Worm (Caenorhabditis elegans) whole organism, midembryonic: ENCODE data around the gene K08C7.4.

Source experiments
- T22C8.4 ChIP-seq: fragments of 200-800 bp; sonication (Bioruptor generic); IDR thresholded peaks from 2 replicates; pipeline ENCODE4 v1.3.6; 2022; ENCODE audit warnings: missing genetic modification characterization, missing compliant biosample characterization
- cog-1 ChIP-seq: sonication (generic microtip); optimal IDR thresholded peaks from 2 replicates; lab custom pipeline; 2016; ENCODE audit warnings: missing genetic modification characterization, missing compliant biosample characterization
- flt-1 ChIP-seq: fragments of 200-800 bp; sonication (Bioruptor generic); IDR thresholded peaks from 2 replicates; pipeline ENCODE4 v1.3.6; 2022; ENCODE audit warnings: missing genetic modification characterization, missing compliant biosample characterization
- klf-2 ChIP-seq: fragments of 200-800 bp; sonication (Bioruptor generic); conservative IDR thresholded peaks from 2 replicates; pipeline ENCODE4 v1.3.6; 2022; ENCODE audit warnings: missing genetic modification reagents, missing genetic modification characterization, missing compliant biosample characterization
- med-1 ChIP-seq: sonication (generic microtip); optimal IDR thresholded peaks from 2 replicates; lab custom pipeline; 2017; ENCODE audit warnings: missing genetic modification characterization, mild to moderate bottlenecking, missing compliant biosample characterization, antibody characterized with exemption, missing genetic modification reagents; ENCODE audit not compliant: insufficient read depth
- ref-1 ChIP-seq: fragments of 200-800 bp; sonication (Bioruptor generic); conservative IDR thresholded peaks from 2 replicates; pipeline ENCODE4 v1.3.6; 2022; ENCODE audit warnings: missing genetic modification reagents, missing genetic modification characterization, missing compliant biosample characterization
- tab-1 ChIP-seq: fragments of 200-800 bp; sonication (Bioruptor generic); IDR thresholded peaks from 2 replicates; pipeline ENCODE4 v1.3.6; 2022; ENCODE audit warnings: missing genetic modification characterization, missing compliant biosample characterization
- ztf-23 ChIP-seq: fragments of 200-800 bp; sonication (Bioruptor generic); IDR thresholded peaks from 2 replicates; pipeline ENCODE4 v1.3.6; 2022; ENCODE audit warnings: missing genetic modification reagents, missing genetic modification characterization, missing compliant biosample characterization
- ztf-29 ChIP-seq: fragments of 200-800 bp; sonication (Bioruptor generic); IDR thresholded peaks from 2 replicates; pipeline ENCODE4 v1.3.6; 2022; ENCODE audit warnings: missing genetic modification reagents, missing genetic modification characterization, missing compliant biosample characterization

Gene K08C7.4

ce11 chrIV:10680379-10680778 is at the start of gene K08C7.4:
K08C7.4 (minus strand) TSS chrIV:10680479.
- TF ChIP-seq ref-1 (GFP tag; lab: Robert Waterston, UW) (no peak), klf-2 (GFP tag; lab: Robert Waterston, UW) (no peak), flt-1 (GFP tag; lab: Robert Waterston, UW) (no peak), ztf-23 (GFP tag; lab: Robert Waterston, UW) (no peak), T22C8.4 (no peak), med-1 (GFP tag; lab: Kevin White, UChicago) (no peak), tab-1 (GFP tag; lab: Robert Waterston, UW) (no peak), ztf-29 (GFP tag; lab: Robert Waterston, UW) (no peak), cog-1 (tag; lab: Kevin White, UChicago) (no peak)

DNA sequence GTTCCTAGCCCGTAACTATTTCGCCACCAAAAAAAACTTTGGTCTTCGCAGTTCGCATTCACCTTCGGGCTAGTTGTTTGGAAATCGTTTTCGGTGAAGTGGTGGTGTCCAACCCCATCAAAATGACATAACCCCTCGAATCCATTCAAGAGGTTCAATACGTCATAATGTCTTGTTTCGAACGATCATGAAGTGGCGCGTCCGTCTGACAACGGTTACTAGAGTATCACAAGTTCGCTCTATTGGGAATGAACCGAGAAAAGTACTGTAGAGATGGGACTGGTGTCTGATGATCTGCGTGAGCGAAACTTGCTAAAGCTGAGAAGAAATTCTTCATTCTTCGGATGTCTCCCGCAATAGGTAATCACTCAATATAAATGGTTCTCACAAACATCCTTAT is 47.5 kb upstream of the K08C7.4 start, which contains the start of gene ZC168.2:
ZC168.2 (plus strand) TSS at position 301 of the 400 bp plus-strand sequence.
- TF ChIP-seq ztf-29 (GFP tag; lab: Robert Waterston, UW) = no peak
- no peak for TF ChIP-seq ref-1 (GFP tag; lab: Robert Waterston, UW)
- TF ChIP-seq tab-1 (GFP tag; lab: Robert Waterston, UW) = no peak
- no peak for TF ChIP-seq cog-1 (tag; lab: Kevin White, UChicago)
- TF ChIP-seq flt-1 (GFP tag; lab: Robert Waterston, UW) = no peak
- no peak for TF ChIP-seq med-1 (GFP tag; lab: Kevin White, UChicago)
- TF ChIP-seq klf-2 (GFP tag; lab: Robert Waterston, UW) = no peak
- no peak for TF ChIP-seq ztf-23 (GFP tag; lab: Robert Waterston, UW)
- TF ChIP-seq T22C8.4 = no peak

DNA sequence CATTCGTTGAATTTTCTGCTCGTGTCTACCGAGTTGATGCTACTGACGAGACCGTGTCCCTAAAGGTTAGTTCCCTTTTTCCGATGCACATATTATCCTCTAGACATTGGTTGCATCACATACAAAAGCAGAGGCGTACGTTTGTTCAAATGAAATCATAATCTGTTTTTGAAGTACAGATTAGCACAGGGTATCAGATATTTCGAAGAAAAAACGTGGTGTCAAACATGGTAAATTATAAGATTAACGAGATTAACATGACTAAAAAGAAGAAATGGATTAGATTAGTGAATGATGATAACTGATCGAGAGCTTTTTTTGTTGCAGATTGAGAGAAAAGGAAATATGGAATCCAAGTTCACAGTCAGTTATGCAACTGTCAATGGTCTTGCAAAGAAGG is 38.6 kb upstream of the K08C7.4 start:
- TF ChIP-seq tab-1 (GFP tag; lab: Robert Waterston, UW) (no peak), ztf-29 (GFP tag; lab: Robert Waterston, UW) (no peak), med-1 (GFP tag; lab: Kevin White, UChicago) (no peak), cog-1 (tag; lab: Kevin White, UChicago) (no peak), ref-1 (GFP tag; lab: Robert Waterston, UW) (no peak), flt-1 (GFP tag; lab: Robert Waterston, UW) (no peak), ztf-23 (GFP tag; lab: Robert Waterston, UW) (no peak), T22C8.4 (no peak), klf-2 (GFP tag; lab: Robert Waterston, UW) (no peak)

- TF ChIP-seq ztf-23 (GFP tag; lab: Robert Waterston, UW) (no peak), T22C8.4 (no peak), tab-1 (GFP tag; lab: Robert Waterston, UW) (no peak), med-1 (GFP tag; lab: Kevin White, UChicago) (no peak), klf-2 (GFP tag; lab: Robert Waterston, UW) (no peak), cog-1 (tag; lab: Kevin White, UChicago) (no peak), ztf-29 (GFP tag; lab: Robert Waterston, UW) (no peak)
Observed at ce11 chrIV:10718075-10718474, 37.8 kb upstream of the K08C7.4 start.

DNA sequence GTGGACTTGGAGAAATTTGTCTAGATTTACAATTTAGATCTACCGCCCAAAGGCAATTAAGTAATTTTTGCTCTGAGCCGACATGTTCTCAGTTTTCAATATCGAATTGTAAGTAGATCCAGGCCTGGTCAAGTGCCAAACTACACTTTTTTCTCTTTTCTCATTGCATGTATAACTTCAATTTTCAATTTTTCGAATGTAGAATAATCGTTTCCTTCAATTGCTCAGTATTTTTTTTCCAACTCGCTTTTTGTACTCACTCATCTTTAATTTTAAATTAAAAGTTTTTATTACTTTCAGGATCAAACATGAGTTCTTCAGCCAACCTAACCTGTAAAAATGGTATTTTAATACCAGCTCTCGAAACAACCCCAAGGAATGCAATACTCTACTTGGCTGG is 36.1 kb upstream of the K08C7.4 start, which contains the start of gene ncx-3:
ncx-3 (plus strand) TSS at position 301 of the 400 bp plus-strand sequence.
- TF ChIP-seq tab-1 (GFP tag; lab: Robert Waterston, UW) (no peak), T22C8.4 (no peak), cog-1 (tag; lab: Kevin White, UChicago) (no peak), ref-1 (GFP tag; lab: Robert Waterston, UW) (no peak), klf-2 (GFP tag; lab: Robert Waterston, UW) (no peak), ztf-23 (GFP tag; lab: Robert Waterston, UW) (no peak), med-1 (GFP tag; lab: Kevin White, UChicago) (no peak), flt-1 (GFP tag; lab: Robert Waterston, UW) (no peak), ztf-29 (GFP tag; lab: Robert Waterston, UW) (no peak)

- TF ChIP-seq med-1 (GFP tag; lab: Kevin White, UChicago) (no peak), cog-1 (tag; lab: Kevin White, UChicago) (no peak)
Observed at ce11 chrIV:10714594-10714993, 34.3 kb upstream of the K08C7.4 start.

DNA sequence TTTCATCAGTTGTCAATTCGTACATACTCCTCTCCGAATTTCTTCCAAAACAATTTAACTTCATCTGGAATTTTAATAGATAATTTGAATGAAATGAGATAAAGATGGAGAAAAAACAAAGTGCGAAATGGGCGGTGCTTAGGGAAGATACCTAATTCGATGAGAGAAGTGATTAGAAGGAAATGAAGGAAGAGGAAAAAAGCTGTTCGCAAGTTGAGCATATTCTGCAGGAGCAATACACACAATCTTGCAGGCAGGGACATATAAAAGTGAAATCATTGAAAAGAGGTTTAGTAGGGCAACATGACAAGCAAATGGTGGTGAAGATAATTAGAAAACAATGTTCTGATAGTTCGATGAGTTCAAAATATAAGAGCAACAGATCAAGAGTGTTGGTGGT is 31.4 kb upstream of the K08C7.4 start, which contains the start of gene glb-21:
glb-21 (minus strand) TSS at position 66 of the 400 bp plus-strand sequence.
- TF ChIP-seq ztf-23 (GFP tag; lab: Robert Waterston, UW) (no peak), ztf-29 (GFP tag; lab: Robert Waterston, UW) (no peak), T22C8.4 (no peak), ref-1 (GFP tag; lab: Robert Waterston, UW) (no peak), tab-1 (GFP tag; lab: Robert Waterston, UW) (no peak), cog-1 (tag; lab: Kevin White, UChicago) (no peak), med-1 (GFP tag; lab: Kevin White, UChicago) (no peak), klf-2 (GFP tag; lab: Robert Waterston, UW) (no peak)

- TF ChIP-seq ztf-23 (GFP tag; lab: Robert Waterston, UW) = no peak
- TF ChIP-seq cog-1 (tag; lab: Kevin White, UChicago) = no peak
- TF ChIP-seq flt-1 (GFP tag; lab: Robert Waterston, UW) = no peak
- TF ChIP-seq T22C8.4 = no peak
Observed at ce11 chrIV:10706090-10706489, 25.8 kb upstream of the K08C7.4 start, which contains the start of gene R102.6. R102.6 (minus strand) TSS chrIV:10706190.

ce11 chrIV:10705176-10705575 is 24.9 kb upstream of the K08C7.4 start, which contains the start of gene R102.10:
R102.10 (plus strand) TSS chrIV:10705476.
- no peak for TF ChIP-seq cog-1 (tag; lab: Kevin White, UChicago)
- no peak for TF ChIP-seq ref-1 (GFP tag; lab: Robert Waterston, UW)
- TF ChIP-seq med-1 (GFP tag; lab: Kevin White, UChicago) = no peak
- TF ChIP-seq flt-1 (GFP tag; lab: Robert Waterston, UW) = no peak
- TF ChIP-seq klf-2 (GFP tag; lab: Robert Waterston, UW) = no peak
- TF ChIP-seq ztf-23 (GFP tag; lab: Robert Waterston, UW) = no peak
- TF ChIP-seq T22C8.4 = no peak
- TF ChIP-seq tab-1 (GFP tag; lab: Robert Waterston, UW) = no peak
- no peak for TF ChIP-seq ztf-29 (GFP tag; lab: Robert Waterston, UW)
